Fruit fly (Drosophila melanogaster): ENCODE results near the gene CG13658.
A peak's percentile ranks its signal among the peaks of the same experiment; 100 is the strongest.

Gene CG13658

DNA sequence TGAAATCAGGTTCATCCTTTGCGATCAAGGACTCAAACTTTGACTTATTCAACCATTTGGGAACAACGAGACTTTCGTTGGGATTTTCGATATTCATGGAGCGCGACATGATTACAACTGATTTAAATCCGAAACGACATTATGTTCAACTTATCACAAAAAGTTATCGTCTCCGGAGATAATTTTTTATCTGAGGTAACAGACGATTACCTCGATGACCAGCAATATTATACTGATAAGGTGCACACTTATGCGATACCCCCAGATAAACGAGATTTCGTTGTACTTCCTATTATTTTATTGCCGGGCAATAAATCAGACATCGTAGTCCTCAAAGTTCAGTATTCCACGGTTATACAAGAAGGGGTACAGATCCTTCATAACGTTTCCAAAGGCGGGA, 10.4 kb downstream of the CG13658 start, which contains the start of gene CG31097:
Gene CG31097 (minus strand): TSS at position 101 of the 400 bp plus-strand sequence.
- TF ChIP-seq OdsH (GFP tag; optimal IDR thresholded peaks at IDR 0.05): no peak
- no peak for TF ChIP-seq Gug (GFP tag; IDR thresholded peaks at IDR 0.05)
- TF ChIP-seq CG34406 (GFP tag; optimal IDR thresholded peaks at IDR 0.05): no peak
- TF ChIP-seq CG6792 (GFP tag; optimal IDR thresholded peaks at IDR 0.05): no peak
- no peak for TF ChIP-seq CG15336 (GFP tag; IDR thresholded peaks at IDR 0.05)
- no peak for TF ChIP-seq Blimp-1 (GFP tag; optimal IDR thresholded peaks at IDR 0.05)
- no peak for TF ChIP-seq Sox14 (GFP tag; optimal IDR thresholded peaks at IDR 0.05)
- TF ChIP-seq CG32006 (GFP tag; optimal IDR thresholded peaks at IDR 0.05): no peak
- TF ChIP-seq esn (GFP tag; optimal IDR thresholded peaks at IDR 0.05): no peak
- no peak for TF ChIP-seq Sox102F (GFP tag; optimal IDR thresholded peaks at IDR 0.05)
- TF ChIP-seq Eip78C (GFP tag): no peak

DNA sequence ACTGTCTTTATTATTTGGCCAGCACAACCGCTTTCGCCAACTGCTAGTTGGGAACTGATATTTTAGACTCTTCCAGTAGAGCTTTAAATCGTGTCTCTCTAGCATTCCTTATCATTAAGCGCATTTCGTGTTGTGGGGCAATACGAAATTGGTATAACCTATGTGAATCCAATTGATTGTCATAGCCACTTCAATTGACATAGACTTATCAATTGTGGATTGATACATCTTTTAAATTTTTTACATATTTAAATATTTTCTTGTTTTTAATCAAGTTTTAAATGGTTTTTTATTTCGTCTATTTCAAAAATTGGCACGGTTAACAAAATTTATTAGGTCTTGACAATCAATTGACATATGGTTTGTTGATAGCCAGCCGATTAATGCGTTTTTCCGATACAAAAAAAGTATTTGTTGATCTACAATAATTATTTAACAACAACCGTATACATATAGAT, 12.3 kb downstream of the CG13658 start, which contains the start of gene CG31288:
Gene CG31288 (minus strand): TSS at position 51 of the 458 bp plus-strand sequence.
- no peak for TF ChIP-seq CG6163 (GFP tag; IDR thresholded peaks at IDR 0.05)

dm6 chr3R:25300575-25300974, 13.3 kb downstream of the CG13658 start, which contains the start of gene CG13659:
Gene CG13659 (plus strand): TSS chr3R:25300891.
- TF ChIP-seq CG11294 (GFP tag; IDR thresholded peaks at IDR 0.05) (no peak), Ets21C (GFP tag; optimal IDR thresholded peaks at IDR 0.05) (no peak), vri (GFP tag; optimal IDR thresholded peaks at IDR 0.05) (peak; percentile 3), CG9139 (GFP tag; optimal IDR thresholded peaks at IDR 0.05) (no peak), CG10631 (GFP tag; optimal IDR thresholded peaks at IDR 0.05) (no peak), CG1621 (tag; optimal IDR thresholded peaks at IDR 0.05) (no peak), CG6854 (GFP tag; optimal IDR thresholded peaks at IDR 0.05) (no peak)

- TF ChIP-seq CG7368 (GFP tag; optimal IDR thresholded peaks at IDR 0.05): no peak
- no peak for TF ChIP-seq CG34406 (GFP tag; optimal IDR thresholded peaks at IDR 0.05)
- TF ChIP-seq Ets21C (GFP tag; optimal IDR thresholded peaks at IDR 0.05): no peak
- TF ChIP-seq Hr38 (GFP tag; optimal IDR thresholded peaks at IDR 0.05): no peak
- no peak for TF ChIP-seq CG32006 (GFP tag; optimal IDR thresholded peaks at IDR 0.05)
- TF ChIP-seq Smox (GFP tag; optimal IDR thresholded peaks at IDR 0.05): no peak
- TF ChIP-seq acj6 (GFP tag; optimal IDR thresholded peaks at IDR 0.05): no peak
- TF ChIP-seq dsx (GFP tag; optimal IDR thresholded peaks at IDR 0.05; ENCODE audit: poor library complexity, severe bottlenecking): no peak
Measured at dm6 chr3R:25302239-25302638, 15.0 kb downstream of the CG13658 start, which contains the start of gene CG31370. Gene CG31370 (plus strand): TSS chr3R:25302464.

DNA sequence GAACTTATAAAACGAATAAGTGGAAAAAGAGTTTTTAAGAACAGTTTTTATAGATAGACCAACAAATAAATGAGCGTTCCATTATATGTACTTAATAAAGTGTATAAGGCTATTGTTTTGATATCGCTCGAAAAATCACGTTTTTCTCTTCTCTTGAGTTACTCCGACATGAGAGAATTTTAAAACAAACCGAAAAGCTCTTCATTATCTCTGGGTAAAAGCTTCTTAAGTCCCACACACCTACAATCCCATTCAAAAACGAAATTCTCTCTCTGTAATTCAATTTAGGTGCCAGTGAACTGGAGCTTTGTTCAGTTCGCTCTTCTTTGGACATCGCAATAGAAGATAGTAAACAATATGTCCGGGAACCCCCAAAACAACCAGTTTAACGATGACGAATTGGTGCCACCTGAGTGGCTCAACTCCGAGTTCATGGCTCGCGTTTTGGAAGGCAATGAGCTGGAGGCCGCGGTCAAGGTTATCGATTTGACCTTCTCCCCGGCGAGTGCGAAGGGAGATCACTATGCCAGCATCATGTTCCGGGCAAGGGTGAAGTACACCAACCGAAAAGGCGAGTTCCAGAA, 16.7 kb downstream of the CG13658 start, which contains the start of gene CG31436:
Gene CG31436 (plus strand): TSS at position 281 of the 584 bp plus-strand sequence.
- peak; percentile 97 for TF ChIP-seq svp (GFP tag)
- no peak for TF ChIP-seq Blimp-1 (GFP tag; optimal IDR thresholded peaks at IDR 0.05)
- TF ChIP-seq CG1621 (tag; optimal IDR thresholded peaks at IDR 0.05): no peak
- TF ChIP-seq fkh (GFP tag; optimal IDR thresholded peaks at IDR 0.05): peak; percentile 45
- TF ChIP-seq fd85E (GFP tag; optimal IDR thresholded peaks at IDR 0.05): no peak

dm6 chr3R:25305822-25306544, 18.7 kb downstream of the CG13658 start:
- peak; percentile 26 for TF ChIP-seq vri (GFP tag; optimal IDR thresholded peaks at IDR 0.05)
- TF ChIP-seq CG4318 (GFP tag; optimal IDR thresholded peaks at IDR 0.05): no peak
- TF ChIP-seq fkh (GFP tag; optimal IDR thresholded peaks at IDR 0.05): peak; percentile 56

Measured in whole organism, prepupa.